Fruit fly (Drosophila melanogaster) S2 (cell line): ENCODE data around the gene Rheb.

Experiments
- CG8478 ChIP-seq: fragments of >200 bp; optimal IDR thresholded peaks from 2 replicates; lab custom pipeline; 2018
- CTCF ChIP-seq, 2 experiments: fragments of >200 bp; optimal IDR thresholded peaks; 2 replicates each; lab custom pipeline; 2018

Rheb gene

dm6 chr3R:5568590-5568989 is at the start of gene Rheb, which contains the start of gene CG2931:
Gene Rheb (plus strand): TSS chr3R:5568921.
Gene CG2931 (minus strand): TSS chr3R:5568615.
- no peak for TF ChIP-seq CTCF (optimal IDR thresholded peaks at IDR 0.05; lab: Kevin White, UChicago)
- no peak for TF ChIP-seq CG8478 (lab: Kevin White, UChicago)

- no peak for TF ChIP-seq CG8478 (lab: Kevin White, UChicago)
- TF ChIP-seq CTCF (optimal IDR thresholded peaks at IDR 0.05; lab: Kevin White, UChicago): no peak
Measured at dm6 chr3R:5519789-5520188, 48.9 kb upstream of the Rheb start.

- TF ChIP-seq CG8478 (lab: Kevin White, UChicago) (no peak), CTCF (optimal IDR thresholded peaks at IDR 0.05; lab: Kevin White, UChicago) (no peak)
Measured at dm6 chr3R:5520566-5520965, 48.2 kb upstream of the Rheb start.

- TF ChIP-seq CG8478 (lab: Kevin White, UChicago): no peak
Measured at dm6 chr3R:5523070-5523637, 45.6 kb upstream of the Rheb start, which contains the start of the genes CG43845 and Nmdar1. Gene CG43845 (minus strand): TSS chr3R:5523120. Gene Nmdar1 (minus strand): TSS chr3R:5523328.

dm6 chr3R:5524804-5525203 is 43.9 kb upstream of the Rheb start:
- TF ChIP-seq CTCF (optimal IDR thresholded peaks at IDR 0.05; lab: Kevin White, UChicago): no peak
- no peak for TF ChIP-seq CG8478 (lab: Kevin White, UChicago)

dm6 chr3R:5527563-5527962 is 41.2 kb upstream of the Rheb start:
- TF ChIP-seq CG8478 (lab: Kevin White, UChicago) (no peak), CTCF (optimal IDR thresholded peaks at IDR 0.05; lab: Kevin White, UChicago) (peak; percentile 53 to 68)

dm6 chr3R:5547464-5547943 is 21.2 kb upstream of the Rheb start, which contains the start of gene CG2519:
Gene CG2519 (minus strand): TSS chr3R:5547775.
- TF ChIP-seq CG8478 (lab: Kevin White, UChicago) (no peak), CTCF (optimal IDR thresholded peaks at IDR 0.05; lab: Kevin White, UChicago) (peak; percentile 30 to 44)

dm6 chr3R:5550452-5550851 is 18.3 kb upstream of the Rheb start:
- peak; percentile 2 to 4 for TF ChIP-seq CTCF (optimal IDR thresholded peaks at IDR 0.05; lab: Kevin White, UChicago)
- TF ChIP-seq CG8478 (lab: Kevin White, UChicago): no peak

- no peak for TF ChIP-seq CG8478 (lab: Kevin White, UChicago)
- no peak for TF ChIP-seq CTCF (optimal IDR thresholded peaks at IDR 0.05; lab: Kevin White, UChicago)
Measured at dm6 chr3R:5551068-5551467, 17.7 kb upstream of the Rheb start, which contains the start of gene mia. Gene mia (minus strand): TSS chr3R:5551168.

dm6 chr3R:5551593-5551992 is 17.1 kb upstream of the Rheb start:
- TF ChIP-seq CG8478 (lab: Kevin White, UChicago) (no peak), CTCF (optimal IDR thresholded peaks at IDR 0.05; lab: Kevin White, UChicago) (no peak)

- TF ChIP-seq CG8478 (lab: Kevin White, UChicago): no peak
- TF ChIP-seq CTCF (optimal IDR thresholded peaks at IDR 0.05; lab: Kevin White, UChicago): no peak
Measured at dm6 chr3R:5554082-5554481, 14.6 kb upstream of the Rheb start, which contains the start of gene Pcmt. Gene Pcmt (minus strand): TSS chr3R:5554316.

- TF ChIP-seq CG8478 (lab: Kevin White, UChicago) (no peak), CTCF (optimal IDR thresholded peaks at IDR 0.05; lab: Kevin White, UChicago) (no peak)
Measured at dm6 chr3R:5554852-5555251, 13.9 kb upstream of the Rheb start, which contains the start of gene Snm1. Gene Snm1 (plus strand): TSS chr3R:5555084.

- TF ChIP-seq CG8478 (lab: Kevin White, UChicago) (no peak), CTCF (optimal IDR thresholded peaks at IDR 0.05; lab: Kevin White, UChicago) (no peak)
Measured at dm6 chr3R:5562956-5563355, 5.8 kb upstream of the Rheb start.

dm6 chr3R:5563420-5563819 is 5.3 kb upstream of the Rheb start, which contains the start of gene Pi4KIIalpha:
Gene Pi4KIIalpha (minus strand): TSS chr3R:5563652.
- peak in 1 of 2 experiments; percentile 9 for TF ChIP-seq CTCF (optimal IDR thresholded peaks at IDR 0.05; lab: Kevin White, UChicago)
- TF ChIP-seq CG8478 (lab: Kevin White, UChicago): no peak

- TF ChIP-seq CG8478 (lab: Kevin White, UChicago) (no peak), CTCF (optimal IDR thresholded peaks at IDR 0.05; lab: Kevin White, UChicago) (peak in 1 of 2 experiments; percentile 9)
Measured at dm6 chr3R:5564775-5565190, 3.9 kb upstream of the Rheb start, which contains the start of the genes CG14671 and CG12746. Gene CG14671 (minus strand): TSS chr3R:5564815. Gene CG12746 (plus strand): TSS chr3R:5564865.
